Worm (Caenorhabditis elegans) whole organism, young adult: ENCODE measurements around the gene nra-1.

Experiments
- F10E7.11 ChIP-seq: sonication (generic microtip); optimal IDR thresholded peaks from 2 replicates; lab custom pipeline; 2017; ENCODE audit warnings: mild to moderate bottlenecking, missing genetic modification characterization, moderate library complexity, missing compliant biosample characterization
- pha-4 ChIP-seq: fragments of 150-350 bp; sonication (generic microtip); optimal IDR thresholded peaks from 2 replicates; lab custom pipeline; 2014; ENCODE audit warnings: missing biosample characterization, missing genetic modification reagents, missing genetic modification characterization

ce11 chrIV:17245200-17245599, 38.8 kb downstream of the nra-1 start, which contains the start of gene ZK550.2:
- TF ChIP-seq pha-4 (no peak), F10E7.11 (tag; lab: Kevin White, UChicago) (no peak)
